Fruit fly (Drosophila melanogaster) whole organism, prepupa: ENCODE results near the gene EloA.

ENCODE experiments used
- CG11902 ChIP-seq: fragments of 200-800 bp; sonication (Bioruptor generic); optimal IDR thresholded peaks from 3 replicates; lab custom pipeline; 2016; ENCODE audit warnings: missing biosample characterization, missing genetic modification characterization
- CG15336 ChIP-seq: fragments of 200-800 bp; sonication (Bioruptor generic); IDR thresholded peaks from 2 replicates; pipeline ENCODE4 v1.3.6; 2022; ENCODE audit warnings: missing biosample characterization, missing genetic modification characterization
- CG31627 ChIP-seq: fragments of 200-800 bp; sonication (Bioruptor generic); optimal IDR thresholded peaks from 3 replicates; lab custom pipeline; 2016; ENCODE audit warnings: missing biosample characterization, missing genetic modification characterization
- CG34406 ChIP-seq: fragments of 200-800 bp; sonication (Bioruptor generic); optimal IDR thresholded peaks from 3 replicates; lab custom pipeline; 2016; ENCODE audit warnings: missing biosample characterization, missing genetic modification characterization
- Eip75B ChIP-seq: fragments of 200-800 bp; sonication (Bioruptor generic); optimal IDR thresholded peaks from 3 replicates; lab custom pipeline; 2016; ENCODE audit warnings: missing biosample characterization, missing genetic modification characterization
- Hr39 ChIP-seq: fragments of 200-800 bp; sonication (Bioruptor generic); optimal IDR thresholded peaks from 2 replicates; lab custom pipeline; 2016; ENCODE audit warnings: missing biosample characterization, missing genetic modification characterization
- Hr4 ChIP-seq: fragments of 200-800 bp; sonication (Bioruptor generic); optimal IDR thresholded peaks from 3 replicates; lab custom pipeline; 2016; ENCODE audit warnings: missing biosample characterization, missing genetic modification characterization
- lz ChIP-seq: fragments of 200-800 bp; sonication (Bioruptor generic); optimal IDR thresholded peaks from 3 replicates; lab custom pipeline; 2016; ENCODE audit warnings: missing biosample characterization, missing genetic modification characterization
- ss ChIP-seq, 2 experiments: fragments of 200-800 bp; sonication (Bioruptor generic); optimal IDR thresholded peaks; 2 replicates in 1 of 2; 3 replicates in 1 of 2; lab custom pipeline; 2017 to 2018; ENCODE audit warnings: mild to moderate bottlenecking in 2 of 2, missing biosample characterization in 2 of 2, missing genetic modification characterization in 2 of 2, moderate library complexity in 1 of 2
- vri ChIP-seq: fragments of 200-800 bp; sonication (Bioruptor generic); optimal IDR thresholded peaks from 3 replicates; lab custom pipeline; 2016; ENCODE audit warnings: missing biosample characterization, mild to moderate bottlenecking, missing genetic modification characterization

DNA sequence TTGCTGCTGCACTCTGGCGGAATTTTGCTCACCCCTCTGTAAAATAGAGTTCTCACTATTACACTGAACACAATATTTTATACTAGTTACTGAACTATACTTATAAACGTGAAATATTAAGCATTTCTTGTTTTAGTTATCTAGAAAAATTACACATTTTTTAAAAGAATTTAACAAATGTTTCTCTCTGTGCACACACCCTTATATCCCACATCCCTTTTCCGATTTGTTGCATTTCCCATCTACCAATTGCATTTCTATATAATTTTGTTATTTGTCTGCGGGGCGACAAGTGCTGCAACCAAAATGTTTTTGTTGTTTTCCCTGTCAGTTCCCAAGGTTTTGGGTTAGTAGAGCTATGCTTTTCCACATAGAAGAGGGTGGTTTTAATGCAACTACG is 51.9 kb downstream of the EloA start:
- TF ChIP-seq CG34406 (GFP tag; lab: Kevin White, UChicago): no peak
- TF ChIP-seq CG11902 (GFP tag; lab: Kevin White, UChicago): no peak
- TF ChIP-seq vri: no peak
- no peak for TF ChIP-seq CG15336 (GFP tag; lab: Robert Waterston, UW)
- peak; percentile 7 for TF ChIP-seq CG31627
- no peak for TF ChIP-seq Hr4 (GFP tag; lab: Kevin White, UChicago)
- TF ChIP-seq Hr39 (GFP tag; lab: Kevin White, UChicago): no peak
- no peak for TF ChIP-seq Eip75B (GFP tag; lab: Kevin White, UChicago)
- no peak for TF ChIP-seq ss (GFP tag; optimal IDR thresholded peaks at IDR 0.05; lab: Kevin White, UChicago)
- no peak for TF ChIP-seq lz (GFP tag; lab: Kevin White, UChicago)
